Worm (Caenorhabditis elegans) whole organism, midembryonic: ENCODE measurements around the gene epn-1.

Source experiments
- T22C8.4 ChIP-seq: fragments of 200-800 bp; sonication (Bioruptor generic); IDR thresholded peaks from 2 replicates; pipeline ENCODE4 v1.3.6; 2022; ENCODE audit warnings: missing genetic modification characterization, missing compliant biosample characterization
- cog-1 ChIP-seq: sonication (generic microtip); optimal IDR thresholded peaks from 2 replicates; lab custom pipeline; 2016; ENCODE audit warnings: missing genetic modification characterization, missing compliant biosample characterization
- flt-1 ChIP-seq: fragments of 200-800 bp; sonication (Bioruptor generic); IDR thresholded peaks from 2 replicates; pipeline ENCODE4 v1.3.6; 2022; ENCODE audit warnings: missing genetic modification characterization, missing compliant biosample characterization
- klf-2 ChIP-seq: fragments of 200-800 bp; sonication (Bioruptor generic); conservative IDR thresholded peaks from 2 replicates; pipeline ENCODE4 v1.3.6; 2022; ENCODE audit warnings: missing genetic modification reagents, missing genetic modification characterization, missing compliant biosample characterization
- med-1 ChIP-seq: sonication (generic microtip); optimal IDR thresholded peaks from 2 replicates; lab custom pipeline; 2017; ENCODE audit warnings: missing genetic modification characterization, mild to moderate bottlenecking, missing compliant biosample characterization, antibody characterized with exemption, missing genetic modification reagents; ENCODE audit not compliant: insufficient read depth
- ref-1 ChIP-seq: fragments of 200-800 bp; sonication (Bioruptor generic); conservative IDR thresholded peaks from 2 replicates; pipeline ENCODE4 v1.3.6; 2022; ENCODE audit warnings: missing genetic modification reagents, missing genetic modification characterization, missing compliant biosample characterization
- tab-1 ChIP-seq: fragments of 200-800 bp; sonication (Bioruptor generic); IDR thresholded peaks from 2 replicates; pipeline ENCODE4 v1.3.6; 2022; ENCODE audit warnings: missing genetic modification characterization, missing compliant biosample characterization
- ztf-23 ChIP-seq: fragments of 200-800 bp; sonication (Bioruptor generic); IDR thresholded peaks from 2 replicates; pipeline ENCODE4 v1.3.6; 2022; ENCODE audit warnings: missing genetic modification reagents, missing genetic modification characterization, missing compliant biosample characterization
- ztf-29 ChIP-seq: fragments of 200-800 bp; sonication (Bioruptor generic); IDR thresholded peaks from 2 replicates; pipeline ENCODE4 v1.3.6; 2022; ENCODE audit warnings: missing genetic modification reagents, missing genetic modification characterization, missing compliant biosample characterization

epn-1 gene

ce11 chrX:14818464-14819259 lies at the start of gene epn-1:
Gene epn-1, minus strand, starts transcription at chrX:14818514.
- TF ChIP-seq T22C8.4 (peak; percentile 27), ref-1 (GFP tag; lab: Robert Waterston, UW) (no peak), tab-1 (GFP tag; lab: Robert Waterston, UW) (0 out of 2 replicates have a peak, but pooled peaks have one; percentile 64), ztf-23 (GFP tag; lab: Robert Waterston, UW) (peak; percentile 60; the same call in 1 of the 2 replicates), med-1 (GFP tag; lab: Kevin White, UChicago) (no peak), flt-1 (GFP tag; lab: Robert Waterston, UW) (peak; percentile 82; the same call in 1 of the 2 replicates), cog-1 (peak; percentile 93), klf-2 (GFP tag; lab: Robert Waterston, UW) (no peak), ztf-29 (GFP tag; lab: Robert Waterston, UW) (no peak)

ce11 chrX:14865744-14866143 lies 47.4 kb upstream of the epn-1 start, which contains the start of gene C27C12.3:
Gene C27C12.3, minus strand, starts transcription at chrX:14865844.
- TF ChIP-seq med-1 (GFP tag; lab: Kevin White, UChicago) (no peak), T22C8.4 (no peak), flt-1 (GFP tag; lab: Robert Waterston, UW) (no peak), cog-1 (no peak), klf-2 (GFP tag; lab: Robert Waterston, UW) (no peak), ztf-23 (GFP tag; lab: Robert Waterston, UW) (no peak), ztf-29 (GFP tag; lab: Robert Waterston, UW) (no peak), ref-1 (GFP tag; lab: Robert Waterston, UW) (no peak), tab-1 (GFP tag; lab: Robert Waterston, UW) (no peak)

ce11 chrX:14861752-14862151 lies 43.4 kb upstream of the epn-1 start, which contains the start of gene dmd-4:
Gene dmd-4, minus strand, starts transcription at chrX:14861852.
- TF ChIP-seq med-1 (GFP tag; lab: Kevin White, UChicago): no peak
- no peak for TF ChIP-seq cog-1
- TF ChIP-seq ztf-23 (GFP tag; lab: Robert Waterston, UW): no peak
- no peak for TF ChIP-seq ref-1 (GFP tag; lab: Robert Waterston, UW)
- no peak for TF ChIP-seq klf-2 (GFP tag; lab: Robert Waterston, UW)
- TF ChIP-seq ztf-29 (GFP tag; lab: Robert Waterston, UW): no peak
- TF ChIP-seq tab-1 (GFP tag; lab: Robert Waterston, UW): no peak
- no peak for TF ChIP-seq T22C8.4
- TF ChIP-seq flt-1 (GFP tag; lab: Robert Waterston, UW): no peak

ce11 chrX:14853712-14854217 lies 35.5 kb upstream of the epn-1 start, which contains the start of the genes C27C12.1 and C27C12.4:
Gene C27C12.1, minus strand, starts transcription at chrX:14853762.
Gene C27C12.4, plus strand, starts transcription at chrX:14854086.
- no peak for TF ChIP-seq ref-1 (GFP tag; lab: Robert Waterston, UW)
- TF ChIP-seq cog-1: peak; percentile 84
- TF ChIP-seq flt-1 (GFP tag; lab: Robert Waterston, UW): peak; percentile 77

- TF ChIP-seq T22C8.4 (no peak), cog-1 (no peak), ztf-23 (GFP tag; lab: Robert Waterston, UW) (no peak), tab-1 (GFP tag; lab: Robert Waterston, UW) (no peak), klf-2 (GFP tag; lab: Robert Waterston, UW) (no peak), ref-1 (GFP tag; lab: Robert Waterston, UW) (no peak), ztf-29 (GFP tag; lab: Robert Waterston, UW) (no peak)
These were observed 33.6 kb upstream of the epn-1 start for ce11 chrX:14851904-14852303.

- no peak for TF ChIP-seq klf-2 (GFP tag; lab: Robert Waterston, UW)
- no peak for TF ChIP-seq tab-1 (GFP tag; lab: Robert Waterston, UW)
These were observed 30.7 kb upstream of the epn-1 start, which contains the start of gene acd-3 for ce11 chrX:14849054-14849453. Gene acd-3, plus strand, starts transcription at chrX:14849275.

ce11 chrX:14845637-14846036 lies 27.3 kb upstream of the epn-1 start, which contains the start of gene egrh-1:
Gene egrh-1, plus strand, starts transcription at chrX:14845937.
- TF ChIP-seq ztf-29 (GFP tag; lab: Robert Waterston, UW) (no peak), klf-2 (GFP tag; lab: Robert Waterston, UW) (no peak), flt-1 (GFP tag; lab: Robert Waterston, UW) (no peak), tab-1 (GFP tag; lab: Robert Waterston, UW) (no peak), ref-1 (GFP tag; lab: Robert Waterston, UW) (no peak), T22C8.4 (no peak), ztf-23 (GFP tag; lab: Robert Waterston, UW) (no peak), med-1 (GFP tag; lab: Kevin White, UChicago) (no peak), cog-1 (no peak)

ce11 chrX:14844481-14844880 lies 26.2 kb upstream of the epn-1 start:
- TF ChIP-seq med-1 (GFP tag; lab: Kevin White, UChicago) (no peak), ztf-23 (GFP tag; lab: Robert Waterston, UW) (no peak), flt-1 (GFP tag; lab: Robert Waterston, UW) (no peak), cog-1 (no peak), T22C8.4 (no peak), klf-2 (GFP tag; lab: Robert Waterston, UW) (no peak), ztf-29 (GFP tag; lab: Robert Waterston, UW) (no peak), ref-1 (GFP tag; lab: Robert Waterston, UW) (no peak), tab-1 (GFP tag; lab: Robert Waterston, UW) (no peak)

- TF ChIP-seq klf-2 (GFP tag; lab: Robert Waterston, UW) (no peak), cog-1 (no peak), ref-1 (GFP tag; lab: Robert Waterston, UW) (no peak), med-1 (GFP tag; lab: Kevin White, UChicago) (no peak), T22C8.4 (no peak), flt-1 (GFP tag; lab: Robert Waterston, UW) (no peak)
These were observed 24.6 kb upstream of the epn-1 start for ce11 chrX:14842846-14843369.
